Worm (Caenorhabditis elegans) whole organism, L3 larva: ENCODE data around the gene F07E5.13.
"Not testable (repeated sequence)": the region's sequence is repeated elsewhere in the genome, so short reads cannot be mapped to it uniquely, and the experiment has no call there.

Experiments
- R02D3.7 ChIP-seq: fragments of 150-350 bp; optimal IDR thresholded peaks from 2 replicates; lab custom pipeline; 2014; ENCODE audit warnings: missing biosample characterization, missing genetic modification characterization
- ZK546.5 ChIP-seq: sonication (generic microtip); optimal IDR thresholded peaks from 2 replicates; lab custom pipeline; 2017; ENCODE audit warnings: missing biosample characterization, missing genetic modification characterization
- aly-2 ChIP-seq: fragments of 150-350 bp; optimal IDR thresholded peaks from 2 replicates; lab custom pipeline; 2014; ENCODE audit warnings: missing biosample characterization, missing genetic modification characterization
- ceh-16 ChIP-seq: sonication (generic microtip); optimal IDR thresholded peaks from 2 replicates; lab custom pipeline; 2017; ENCODE audit warnings: missing biosample characterization, missing genetic modification characterization
- ceh-82 ChIP-seq: fragments of 150-350 bp; optimal IDR thresholded peaks from 2 replicates; lab custom pipeline; 2014; ENCODE audit warnings: missing biosample characterization, missing genetic modification characterization
- ceh-9 ChIP-seq: sonication (generic microtip); optimal IDR thresholded peaks from 2 replicates; lab custom pipeline; 2018; ENCODE audit warnings: missing biosample characterization, missing genetic modification characterization
- daf-12 ChIP-seq: fragments of 150-350 bp; optimal IDR thresholded peaks from 2 replicates; lab custom pipeline; 2014; ENCODE audit warnings: missing biosample characterization, missing genetic modification reagents, missing genetic modification characterization
- egl-5 ChIP-seq: fragments of 150-350 bp; optimal IDR thresholded peaks from 2 replicates; lab custom pipeline; 2017; ENCODE audit warnings: missing biosample characterization, missing genetic modification reagents, missing genetic modification characterization, inconsistent platforms
- elt-1 ChIP-seq: fragments of 150-350 bp; optimal IDR thresholded peaks from 2 replicates; lab custom pipeline; 2014; ENCODE audit warnings: missing biosample characterization, missing genetic modification characterization
- elt-2 ChIP-seq: sonication (generic microtip); optimal IDR thresholded peaks from 2 replicates; lab custom pipeline; 2016; ENCODE audit warnings: missing genetic modification reagents, mild to moderate bottlenecking, missing genetic modification characterization, missing compliant biosample characterization
- elt-3 ChIP-seq, 3 experiments: fragments of 150-350 bp in 1 of 3; sonication (generic microtip) in 2 of 3; optimal IDR thresholded peaks; 2 replicates in 2 of 3; 4 replicates in 1 of 3; lab custom pipeline; 2014 to 2017; ENCODE audit warnings: missing biosample characterization in 3 of 3, missing genetic modification characterization in 3 of 3
- eor-1 ChIP-seq, 2 experiments: fragments of 150-350 bp; optimal IDR thresholded peaks; 2 replicates each; lab custom pipeline; 2014 to 2018; ENCODE audit warnings: missing biosample characterization in 2 of 2, missing genetic modification characterization in 2 of 2
- fkh-10 ChIP-seq: sonication (generic microtip); optimal IDR thresholded peaks from 2 replicates; lab custom pipeline; 2017; ENCODE audit warnings: missing biosample characterization, missing genetic modification reagents, missing genetic modification characterization
- hmg-11 ChIP-seq: sonication (generic microtip); optimal IDR thresholded peaks from 2 replicates; lab custom pipeline; 2016; ENCODE audit warnings: missing genetic modification characterization, missing compliant biosample characterization
- jun-1 ChIP-seq: fragments of 150-350 bp; optimal IDR thresholded peaks from 2 replicates; lab custom pipeline; 2014; ENCODE audit warnings: missing biosample characterization, missing genetic modification reagents, missing genetic modification characterization
- lin-15B ChIP-seq: fragments of 150-350 bp; optimal IDR thresholded peaks from 2 replicates; lab custom pipeline; 2014; ENCODE audit warnings: missing biosample characterization, missing genetic modification characterization
- lin-39 ChIP-seq: fragments of 150-350 bp; optimal IDR thresholded peaks from 2 replicates; lab custom pipeline; 2018; ENCODE audit warnings: missing biosample characterization, missing genetic modification reagents, missing genetic modification characterization
- lsy-12 ChIP-seq: sonication (generic microtip); optimal IDR thresholded peaks from 2 replicates; lab custom pipeline; 2016; ENCODE audit warnings: mild to moderate bottlenecking, missing genetic modification characterization, missing compliant biosample characterization
- mdl-1 ChIP-seq: fragments of 150-350 bp; optimal IDR thresholded peaks from 2 replicates; lab custom pipeline; 2014; ENCODE audit warnings: missing biosample characterization, missing genetic modification characterization
- nfya-1 ChIP-seq: sonication (generic microtip); optimal IDR thresholded peaks from 2 replicates; lab custom pipeline; 2017; ENCODE audit warnings: missing genetic modification characterization, mild to moderate bottlenecking, missing compliant biosample characterization, antibody characterized with exemption, moderate library complexity; ENCODE audit not compliant: insufficient read depth
- nhr-12 ChIP-seq: fragments of 150-350 bp; optimal IDR thresholded peaks from 2 replicates; lab custom pipeline; 2014; ENCODE audit warnings: missing biosample characterization, missing genetic modification characterization
- nhr-25 ChIP-seq: sonication (generic microtip); optimal IDR thresholded peaks from 2 replicates; lab custom pipeline; 2017; ENCODE audit warnings: missing biosample characterization, missing genetic modification characterization
- nhr-43 ChIP-seq: sonication (generic microtip); optimal IDR thresholded peaks from 2 replicates; lab custom pipeline; 2016; ENCODE audit warnings: mild to moderate bottlenecking, missing genetic modification characterization, missing compliant biosample characterization; ENCODE audit not compliant: poor library complexity, severe bottlenecking
- nhr-76 ChIP-seq: fragments of 150-350 bp; sonication (generic microtip); optimal IDR thresholded peaks from 5 replicates; lab custom pipeline; 2014; ENCODE audit warnings: missing biosample characterization, missing genetic modification characterization
- pha-4 ChIP-seq: fragments of 150-350 bp; optimal IDR thresholded peaks from 2 replicates; lab custom pipeline; 2014; ENCODE audit warnings: missing biosample characterization, missing genetic modification reagents, missing genetic modification characterization
- pqm-1 ChIP-seq: fragments of 150-350 bp; optimal IDR thresholded peaks from 2 replicates; lab custom pipeline; 2017; ENCODE audit warnings: missing biosample characterization, missing genetic modification characterization, inconsistent platforms
- sea-2 ChIP-seq: fragments of 150-350 bp; sonication (generic microtip); optimal IDR thresholded peaks from 4 replicates; lab custom pipeline; 2014; ENCODE audit warnings: missing biosample characterization, missing genetic modification reagents, missing genetic modification characterization
- skn-1 ChIP-seq: fragments of 150-350 bp; optimal IDR thresholded peaks from 2 replicates; lab custom pipeline; 2014; ENCODE audit warnings: missing biosample characterization, missing genetic modification characterization
- snpc-4 ChIP-seq: fragments of 150-350 bp; optimal IDR thresholded peaks from 2 replicates; lab custom pipeline; 2014; ENCODE audit warnings: missing biosample characterization, missing genetic modification characterization
- unc-39 ChIP-seq: sonication (generic microtip); optimal IDR thresholded peaks from 4 replicates; lab custom pipeline; 2017; ENCODE audit warnings: missing biosample characterization, missing genetic modification characterization
- zag-1 ChIP-seq: fragments of 150-350 bp; optimal IDR thresholded peaks from 2 replicates; lab custom pipeline; 2014; ENCODE audit warnings: missing biosample characterization, missing genetic modification characterization
- ztf-11 ChIP-seq: fragments of 150-350 bp; optimal IDR thresholded peaks from 2 replicates; lab custom pipeline; 2014; ENCODE audit warnings: missing biosample characterization, missing genetic modification characterization

The F07E5.13 gene

ce11 chrII:2076467-2076866 is 12.6 kb upstream of the F07E5.13 start:
- no peak for TF ChIP-seq nhr-25
- TF ChIP-seq nhr-76 (tag; lab: Kevin White, UChicago): no peak
- no peak for TF ChIP-seq egl-5
- TF ChIP-seq mdl-1 (tag; lab: Kevin White, UChicago): no peak
- TF ChIP-seq nfya-1: no peak
- no peak for TF ChIP-seq ceh-16 (tag; lab: Kevin White, UChicago)
- no peak for TF ChIP-seq pha-4 (tag; lab: Kevin White, UChicago)
- no peak for TF ChIP-seq nhr-43 (tag; lab: Kevin White, UChicago)
- TF ChIP-seq jun-1 (tag; lab: Kevin White, UChicago): no peak
- TF ChIP-seq sea-2 (GFP tag; lab: Kevin White, UChicago): no peak

- TF ChIP-seq daf-12 (tag; lab: Kevin White, UChicago): no peak
- no peak for TF ChIP-seq pqm-1 (tag; lab: Kevin White, UChicago)
- TF ChIP-seq eor-1 (tag; optimal IDR thresholded peaks at IDR 0.05; lab: Kevin White, UChicago): no peak
- no peak for TF ChIP-seq jun-1 (tag; lab: Kevin White, UChicago)
- TF ChIP-seq elt-2 (tag; lab: Kevin White, UChicago): no peak
- TF ChIP-seq elt-1 (tag; lab: Kevin White, UChicago): no peak
Observed at ce11 chrII:2075513-2075912, 11.6 kb upstream of the F07E5.13 start, which contains the start of gene F07E5.8. Gene F07E5.8, minus strand, starts transcription at chrII:2075613.

ce11 chrII:2071429-2071828 is 7.5 kb upstream of the F07E5.13 start, which contains the start of gene F07E5.7:
Gene F07E5.7, minus strand, starts transcription at chrII:2071529.
- TF ChIP-seq aly-2 (tag; lab: Kevin White, UChicago): no peak
- no peak for TF ChIP-seq lin-39
- no peak for TF ChIP-seq elt-2 (tag; lab: Kevin White, UChicago)
- TF ChIP-seq ZK546.5 (tag; lab: Kevin White, UChicago): no peak
- TF ChIP-seq zag-1: no peak
- TF ChIP-seq pqm-1 (tag; lab: Kevin White, UChicago): no peak
- TF ChIP-seq elt-1 (tag; lab: Kevin White, UChicago): no peak
- no peak for TF ChIP-seq nhr-12 (tag; lab: Kevin White, UChicago)
- no peak for TF ChIP-seq skn-1 (tag; lab: Kevin White, UChicago)
- no peak for TF ChIP-seq ceh-9 (tag; lab: Kevin White, UChicago)
- TF ChIP-seq mdl-1 (tag; lab: Kevin White, UChicago): no peak
- TF ChIP-seq ztf-11 (tag; lab: Kevin White, UChicago): no peak
- TF ChIP-seq sea-2 (GFP tag; lab: Kevin White, UChicago): no peak
- no peak for TF ChIP-seq eor-1 (tag; optimal IDR thresholded peaks at IDR 0.05; lab: Kevin White, UChicago)
- TF ChIP-seq hmg-11 (tag; lab: Kevin White, UChicago): no peak
- TF ChIP-seq snpc-4 (tag; lab: Kevin White, UChicago): no peak
- TF ChIP-seq, all 47 proteins: peak for 0

- not testable (repeated sequence) for TF ChIP-seq unc-39 (tag; lab: Kevin White, UChicago); R02D3.7 (tag; lab: Kevin White, UChicago); elt-3 (tag; optimal IDR thresholded peaks at IDR 0.05; lab: Kevin White, UChicago)
Observed at ce11 chrII:2067451-2068021, 3.6 kb upstream of the F07E5.13 start, which contains the start of gene F07E5.12. Gene F07E5.12, plus strand, starts transcription at chrII:2067971.

ce11 chrII:2064497-2064896 is 608 bp upstream of the F07E5.13 start, which contains the start of gene fbxb-6:
Gene fbxb-6, plus strand, starts transcription at chrII:2064797.
- no peak for TF ChIP-seq ceh-82 (tag; lab: Kevin White, UChicago)
- no peak for TF ChIP-seq lsy-12 (tag; lab: Kevin White, UChicago)
- no peak for TF ChIP-seq fkh-10 (GFP tag; lab: Kevin White, UChicago)
- TF ChIP-seq jun-1 (tag; lab: Kevin White, UChicago): no peak
- TF ChIP-seq lin-15B (tag; lab: Kevin White, UChicago): no peak
- no peak for TF ChIP-seq pha-4 (tag; lab: Kevin White, UChicago)
- TF ChIP-seq, all 47 proteins: peak for 0
